Worm (Caenorhabditis elegans) whole organism, L1 larva: ENCODE data around the gene spe-51.

Experiments used
- aly-2 ChIP-seq: fragments of 150-350 bp; optimal IDR thresholded peaks from 2 replicates; lab custom pipeline; 2014; ENCODE audit warnings: missing biosample characterization, missing genetic modification characterization
- blmp-1 ChIP-seq: fragments of 150-350 bp; optimal IDR thresholded peaks from 2 replicates; lab custom pipeline; 2014; ENCODE audit warnings: missing biosample characterization, missing genetic modification characterization
- dsc-1 ChIP-seq: sonication (generic microtip); optimal IDR thresholded peaks from 2 replicates; lab custom pipeline; 2016; ENCODE audit warnings: mild to moderate bottlenecking, missing genetic modification characterization, missing compliant biosample characterization
- efl-1 ChIP-seq, 4 experiments: fragments of 150-350 bp; optimal IDR thresholded peaks in 3 of 4; peaks in 1 of 4; 1 replicate in 1 of 4; 2 replicates in 3 of 4; lab custom pipeline; 2014; ENCODE audit warnings: missing biosample characterization in 2 of 4, missing genetic modification characterization in 2 of 4, missing genetic modification reagents in 2 of 4
- egl-27 ChIP-seq, 2 experiments: fragments of 150-350 bp in 1 of 2; sonication (generic microtip); optimal IDR thresholded peaks; 3 replicates each; lab custom pipeline; 2017 to 2018; ENCODE audit warnings: missing biosample characterization in 2 of 2, missing genetic modification characterization in 2 of 2, missing genetic modification reagents in 2 of 2
- elt-3 ChIP-seq, 6 experiments: fragments of 150-350 bp in 1 of 6; sonication (generic microtip); optimal IDR thresholded peaks; 2 replicates each; lab custom pipeline; 2017 to 2018; ENCODE audit warnings: missing biosample characterization in 6 of 6, missing genetic modification characterization in 6 of 6, inconsistent platforms in 1 of 6
- fkh-8 ChIP-seq: sonication (generic microtip); optimal IDR thresholded peaks from 2 replicates; lab custom pipeline; 2016; ENCODE audit warnings: mild to moderate bottlenecking, missing genetic modification characterization, missing compliant biosample characterization
- grh-1 ChIP-seq: fragments of 200-800 bp; sonication (Bioruptor generic); IDR thresholded peaks from 2 replicates; pipeline ENCODE4 v1.3.6; 2022; ENCODE audit warnings: missing genetic modification reagents, missing genetic modification characterization, missing compliant biosample characterization
- hpl-2 ChIP-seq: fragments of 150-350 bp; optimal IDR thresholded peaks from 2 replicates; lab custom pipeline; 2014; ENCODE audit warnings: missing biosample characterization, missing genetic modification reagents, missing genetic modification characterization
- irx-1 ChIP-seq: sonication (generic microtip); optimal IDR thresholded peaks from 2 replicates; lab custom pipeline; 2016; ENCODE audit warnings: missing genetic modification characterization, missing compliant biosample characterization
- isw-1 ChIP-seq: fragments of 200-800 bp; sonication (Bioruptor generic); IDR thresholded peaks from 2 replicates; pipeline ENCODE4 v1.3.6; 2022; ENCODE audit warnings: missing genetic modification characterization, missing compliant biosample characterization
- jun-1 ChIP-seq: fragments of 150-350 bp; optimal IDR thresholded peaks from 2 replicates; lab custom pipeline; 2014; ENCODE audit warnings: missing biosample characterization, missing genetic modification reagents, missing genetic modification characterization
- lin-14 ChIP-seq: fragments of 200-800 bp; sonication (Bioruptor generic); optimal IDR thresholded peaks from 2 replicates; lab custom pipeline; 2018; ENCODE audit warnings: mild to moderate bottlenecking, missing genetic modification characterization, moderate library complexity, missing compliant biosample characterization
- lin-15B ChIP-seq: fragments of 150-350 bp; sonication (generic microtip); optimal IDR thresholded peaks from 3 replicates; lab custom pipeline; 2014; ENCODE audit warnings: missing biosample characterization, missing genetic modification characterization
- lir-3 ChIP-seq: sonication (generic microtip); optimal IDR thresholded peaks from 2 replicates; lab custom pipeline; 2016; ENCODE audit warnings: mild to moderate bottlenecking, missing genetic modification characterization, moderate library complexity, missing compliant biosample characterization; ENCODE audit not compliant: poor library complexity
- lsy-2 ChIP-seq, 2 experiments: fragments of 150-350 bp; optimal IDR thresholded peaks; 2 replicates each; lab custom pipeline; 2014; ENCODE audit warnings: missing biosample characterization in 2 of 2, missing genetic modification characterization in 2 of 2
- mab-9 ChIP-seq: fragments of 200-800 bp; sonication (Bioruptor generic); IDR thresholded peaks from 2 replicates; pipeline ENCODE4 v1.3.6; 2022; ENCODE audit warnings: missing genetic modification reagents, missing genetic modification characterization, missing compliant biosample characterization
- mef-2 ChIP-seq: fragments of 150-350 bp; optimal IDR thresholded peaks from 2 replicates; lab custom pipeline; 2014; ENCODE audit warnings: missing biosample characterization, missing genetic modification characterization
- nhr-71 ChIP-seq: sonication (generic microtip); optimal IDR thresholded peaks from 2 replicates; lab custom pipeline; 2016; ENCODE audit warnings: mild to moderate bottlenecking, missing genetic modification characterization, moderate library complexity, missing compliant biosample characterization
- nhr-85 ChIP-seq: sonication (generic microtip); peaks from one replicate; lab custom pipeline; 2016; ENCODE audit warnings: missing genetic modification characterization, inconsistent platforms, missing compliant biosample characterization
- pag-3 ChIP-seq: sonication (generic microtip); optimal IDR thresholded peaks from 2 replicates; lab custom pipeline; 2017; ENCODE audit warnings: missing genetic modification characterization, mild to moderate bottlenecking, missing compliant biosample characterization, antibody characterized with exemption, borderline replicate concordance; ENCODE audit not compliant: insufficient read depth
- rnt-1 ChIP-seq: sonication (generic microtip); optimal IDR thresholded peaks from 2 replicates; lab custom pipeline; 2016; ENCODE audit warnings: mild to moderate bottlenecking, missing genetic modification characterization, moderate library complexity, missing compliant biosample characterization
- skn-1 ChIP-seq: fragments of 150-350 bp; optimal IDR thresholded peaks from 2 replicates; lab custom pipeline; 2014; ENCODE audit warnings: missing biosample characterization, missing genetic modification characterization
- snpc-4 ChIP-seq: fragments of 150-350 bp; optimal IDR thresholded peaks from 2 replicates; lab custom pipeline; 2014; ENCODE audit warnings: missing biosample characterization, missing genetic modification characterization
- snu-23 ChIP-seq: sonication (generic microtip); optimal IDR thresholded peaks from 2 replicates; lab custom pipeline; 2016; ENCODE audit warnings: missing genetic modification characterization, missing compliant biosample characterization
- sox-4 ChIP-seq: sonication (generic microtip); optimal IDR thresholded peaks from 2 replicates; lab custom pipeline; 2016; ENCODE audit warnings: missing genetic modification characterization, missing compliant biosample characterization
- sptf-1 ChIP-seq: fragments of 150-350 bp; optimal IDR thresholded peaks from 2 replicates; lab custom pipeline; 2014; ENCODE audit warnings: missing biosample characterization, missing genetic modification characterization
- swsn-7 ChIP-seq: sonication (generic microtip); optimal IDR thresholded peaks from 2 replicates; lab custom pipeline; 2016; ENCODE audit warnings: missing genetic modification characterization, missing compliant biosample characterization
- tlp-1 ChIP-seq: fragments of 150-350 bp; optimal IDR thresholded peaks from 2 replicates; lab custom pipeline; 2014; ENCODE audit warnings: missing biosample characterization, missing genetic modification characterization
- unc-130 ChIP-seq: fragments of 150-350 bp; optimal IDR thresholded peaks from 2 replicates; lab custom pipeline; 2017; ENCODE audit warnings: missing biosample characterization, missing genetic modification characterization, inconsistent platforms
- unc-62 ChIP-seq: fragments of 150-350 bp; optimal IDR thresholded peaks from 2 replicates; lab custom pipeline; 2014; ENCODE audit warnings: missing biosample characterization, missing genetic modification reagents, missing genetic modification characterization
- unc-98 ChIP-seq: fragments of 200-800 bp; sonication (Bioruptor generic); IDR thresholded peaks from 2 replicates; pipeline ENCODE4 v1.3.6; 2022; ENCODE audit warnings: missing genetic modification characterization, missing compliant biosample characterization
- xbp-1 ChIP-seq: sonication (generic microtip); optimal IDR thresholded peaks from 2 replicates; lab custom pipeline; 2016; ENCODE audit warnings: missing genetic modification characterization, missing compliant biosample characterization
- ztf-11 ChIP-seq, 2 experiments: sonication (generic microtip); optimal IDR thresholded peaks; 2 replicates each; lab custom pipeline; 2016 to 2017; ENCODE audit warnings: missing genetic modification characterization in 2 of 2, missing biosample characterization in 1 of 2, missing compliant biosample characterization in 1 of 2

The spe-51 gene

DNA sequence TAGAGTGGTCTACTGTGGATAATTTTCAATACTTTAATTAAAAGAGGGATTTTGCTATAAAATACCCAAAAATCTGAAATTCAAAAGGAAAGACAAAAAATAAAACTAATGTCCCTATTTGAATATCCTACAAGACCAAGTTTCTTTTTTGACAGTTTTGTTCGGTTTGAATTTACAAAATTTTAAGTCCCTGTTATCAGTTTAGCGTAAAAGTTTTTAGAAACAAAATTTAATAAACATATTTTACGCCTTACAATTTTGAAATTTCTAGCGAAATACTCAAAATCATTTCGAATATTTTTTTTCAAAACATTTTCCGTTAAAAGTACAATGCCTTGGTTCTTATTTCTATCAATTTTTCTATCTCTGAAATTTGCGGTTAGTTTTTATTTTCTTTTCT, at the start of gene spe-51:
TSS of gene spe-51 (plus strand) at position 301 of the 400 bp plus-strand sequence.
- no peak for TF ChIP-seq snpc-4 (tag; lab: Kevin White, UChicago)
- TF ChIP-seq lin-15B (tag; lab: Kevin White, UChicago) = no peak
- no peak for TF ChIP-seq unc-98
- no peak for TF ChIP-seq jun-1 (tag; lab: Kevin White, UChicago)
- no peak for TF ChIP-seq nhr-85 (tag; lab: Kevin White, UChicago)
- TF ChIP-seq unc-130 (tag; lab: Kevin White, UChicago) = no peak
- TF ChIP-seq isw-1 (GFP tag; lab: Robert Waterston, UW) = no peak
- TF ChIP-seq aly-2 (tag; lab: Kevin White, UChicago) = no peak
- TF ChIP-seq irx-1 (tag; lab: Kevin White, UChicago) = no peak
- no peak for TF ChIP-seq xbp-1 (tag; lab: Kevin White, UChicago)
- TF ChIP-seq sptf-1 (tag; lab: Kevin White, UChicago) = no peak
- no peak for TF ChIP-seq ztf-11 (tag; optimal IDR thresholded peaks at IDR 0.05; lab: Kevin White, UChicago)
- no peak for TF ChIP-seq skn-1
- no peak for TF ChIP-seq nhr-71 (tag; lab: Kevin White, UChicago)
- no peak for TF ChIP-seq sox-4 (tag; lab: Kevin White, UChicago)
- TF ChIP-seq unc-62 (GFP tag; lab: Kevin White, UChicago) = no peak
- no peak for TF ChIP-seq egl-27 (tag; optimal IDR thresholded peaks at IDR 0.05; lab: Kevin White, UChicago)

DNA sequence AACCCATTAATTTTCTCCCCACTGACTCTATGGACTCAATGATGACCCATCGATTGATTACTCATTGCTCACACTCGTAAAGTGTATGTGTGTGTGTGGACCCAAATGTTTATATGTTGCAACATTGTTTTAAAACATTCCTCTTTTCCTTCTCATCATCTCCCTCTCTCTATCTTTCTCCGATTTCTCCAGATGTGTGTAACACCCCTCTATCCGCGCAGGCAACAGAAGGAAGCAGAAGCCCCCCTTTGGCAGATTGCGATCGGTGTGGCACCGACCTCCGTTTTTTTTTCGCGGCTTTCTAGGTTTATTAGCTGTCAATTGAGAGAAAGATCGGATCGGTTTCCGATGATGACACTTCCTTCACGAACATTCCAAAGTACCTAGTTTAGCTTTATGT, 49.0 kb upstream of the spe-51 start:
- peak; percentile 59 for TF ChIP-seq dsc-1 (tag; lab: Kevin White, UChicago)
- no peak for TF ChIP-seq swsn-7 (tag; lab: Kevin White, UChicago)
- peak; percentile 42 for TF ChIP-seq blmp-1 (tag; lab: Kevin White, UChicago)
- TF ChIP-seq rnt-1 (tag; lab: Kevin White, UChicago) = peak; percentile 22

DNA sequence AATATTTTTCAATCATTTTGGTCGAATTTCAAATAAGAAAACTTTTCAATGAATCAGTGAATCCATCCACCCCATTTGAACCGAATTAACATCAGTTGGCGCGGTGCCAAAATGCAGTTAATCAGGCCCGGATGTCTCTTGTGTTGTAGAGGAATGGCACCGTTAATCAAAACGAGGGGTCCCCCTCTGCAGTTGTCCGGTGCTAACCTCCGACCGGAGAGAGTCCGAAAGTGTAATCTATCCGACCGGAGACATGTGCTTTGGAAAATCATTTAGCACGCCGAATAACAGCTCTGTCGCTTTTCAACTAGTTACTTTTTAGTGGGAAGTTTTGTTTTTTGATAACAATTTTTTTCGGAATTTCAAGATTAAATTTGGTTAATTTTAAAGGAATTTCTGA, 47.3 kb upstream of the spe-51 start:
- TF ChIP-seq dsc-1 (tag; lab: Kevin White, UChicago) (peak; percentile 88), pag-3 (tag; lab: Kevin White, UChicago) (peak; percentile 45), tlp-1 (tag; lab: Kevin White, UChicago) (no peak), efl-1 (optimal IDR thresholded peaks at IDR 0.05; lab: Kevin White, UChicago) (no peak), efl-1 (GFP tag; optimal IDR thresholded peaks at IDR 0.05 in 1 of 2; lab: Kevin White, UChicago) (peak in 1 of 2 experiments; percentile 51), nhr-85 (tag; lab: Kevin White, UChicago) (no peak), rnt-1 (tag; lab: Kevin White, UChicago) (peak; percentile 34), lsy-2 (tag; optimal IDR thresholded peaks at IDR 0.05; lab: Kevin White, UChicago) (no peak), lin-14 (GFP tag; lab: Kevin White, UChicago) (peak; percentile 35), irx-1 (tag; lab: Kevin White, UChicago) (no peak), lir-3 (tag; lab: Kevin White, UChicago) (no peak), hpl-2 (GFP tag; lab: Kevin White, UChicago) (no peak), fkh-8 (tag; lab: Kevin White, UChicago) (no peak), unc-130 (tag; lab: Kevin White, UChicago) (peak; percentile 15), mab-9 (GFP tag; lab: Robert Waterston, UW) (no peak), snu-23 (GFP tag; lab: Kevin White, UChicago) (no peak), sox-4 (tag; lab: Kevin White, UChicago) (no peak), grh-1 (GFP tag; lab: Robert Waterston, UW) (no peak), blmp-1 (tag; lab: Kevin White, UChicago) (no peak)

DNA sequence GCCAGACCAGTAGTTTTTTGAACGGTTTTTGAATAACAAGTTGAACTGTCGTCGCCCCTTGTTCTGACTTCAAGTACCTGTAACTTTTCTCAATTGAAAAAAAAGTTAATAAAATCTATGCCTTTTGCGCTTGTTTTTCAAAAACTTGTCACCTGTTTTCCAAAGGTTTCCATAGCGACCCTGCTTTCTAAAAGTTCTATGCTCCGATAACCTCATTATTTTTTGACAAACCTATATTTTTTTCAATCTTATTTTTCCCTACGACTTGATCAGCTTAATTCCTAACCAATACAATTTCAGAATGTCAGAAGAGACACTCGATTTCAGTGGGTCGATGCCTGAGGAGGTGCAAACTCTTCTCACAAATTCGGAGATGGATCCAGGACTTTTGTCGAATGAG, 45.2 kb upstream of the spe-51 start, which contains the start of gene F29B9.8:
TSS of gene F29B9.8 (plus strand) at position 301 of the 400 bp plus-strand sequence.
- TF ChIP-seq efl-1 (optimal IDR thresholded peaks at IDR 0.05; lab: Kevin White, UChicago) (no peak), efl-1 (GFP tag; optimal IDR thresholded peaks at IDR 0.05 in 1 of 2; lab: Kevin White, UChicago) (peak in 1 of 2 experiments; percentile 29), swsn-7 (tag; lab: Kevin White, UChicago) (no peak), elt-3 (tag; optimal IDR thresholded peaks at IDR 0.05; lab: Kevin White, UChicago) (no peak), mef-2 (tag; lab: Kevin White, UChicago) (no peak)
- TF ChIP-seq, all 84 proteins: peak for 1
